Fruit fly (Drosophila melanogaster) whole organism, embryonic: ENCODE measurements around the gene ATPsynD.

Source experiments
- BEAF-32 ChIP-seq: fragments of 200-800 bp; sonication (Bioruptor generic); optimal IDR thresholded peaks from 3 replicates; lab custom pipeline; 2017; ENCODE audit warnings: missing biosample characterization, missing genetic modification characterization, mild to moderate bottlenecking, moderate library complexity, missing genetic modification reagents
- CG17912 ChIP-seq: fragments of 200-800 bp; sonication (Bioruptor generic); optimal IDR thresholded peaks from 2 replicates; lab custom pipeline; 2018; ENCODE audit warnings: missing biosample characterization, mild to moderate bottlenecking, missing genetic modification characterization
- CG6765 ChIP-seq: fragments of 200-800 bp; sonication (Bioruptor generic); optimal IDR thresholded peaks from 3 replicates; lab custom pipeline; 2017; ENCODE audit warnings: missing biosample characterization, mild to moderate bottlenecking, missing genetic modification characterization
- Hr39 ChIP-seq: fragments of >200 bp; optimal IDR thresholded peaks from 2 replicates; lab custom pipeline; 2017
- Tbp ChIP-seq: fragments of >200 bp; optimal IDR thresholded peaks from 2 replicates; lab custom pipeline; 2018; ENCODE audit warnings: missing biosample characterization, missing genetic modification characterization
- eyg ChIP-seq: fragments of 200-800 bp; sonication (Bioruptor generic); optimal IDR thresholded peaks from 3 replicates; lab custom pipeline; 2016; ENCODE audit warnings: missing biosample characterization, missing genetic modification characterization
- hkb ChIP-seq, 2 experiments: fragments of 200-800 bp in 1 of 2; fragments of >200 bp in 1 of 2; sonication (Bioruptor generic) in 1 of 2; IDR thresholded peaks in 1 of 2; optimal IDR thresholded peaks in 1 of 2; 2 replicates each; pipeline versions ENCODE4 v1.3.6 to Lab custom; 2017 to 2022; ENCODE audit warnings: missing biosample characterization in 1 of 2, missing genetic modification characterization in 1 of 2
- org-1 ChIP-seq: fragments of 200-800 bp; sonication (Bioruptor generic); optimal IDR thresholded peaks from 2 replicates; lab custom pipeline; 2017; ENCODE audit warnings: missing biosample characterization, missing genetic modification characterization
- vnd ChIP-seq: fragments of 200-800 bp; sonication (Bioruptor generic); IDR thresholded peaks from 3 replicates; pipeline ENCODE4 v1.3.6; 2022; ENCODE audit warnings: missing biosample characterization, missing genetic modification characterization; ENCODE audit not compliant: partially characterized antibody

DNA sequence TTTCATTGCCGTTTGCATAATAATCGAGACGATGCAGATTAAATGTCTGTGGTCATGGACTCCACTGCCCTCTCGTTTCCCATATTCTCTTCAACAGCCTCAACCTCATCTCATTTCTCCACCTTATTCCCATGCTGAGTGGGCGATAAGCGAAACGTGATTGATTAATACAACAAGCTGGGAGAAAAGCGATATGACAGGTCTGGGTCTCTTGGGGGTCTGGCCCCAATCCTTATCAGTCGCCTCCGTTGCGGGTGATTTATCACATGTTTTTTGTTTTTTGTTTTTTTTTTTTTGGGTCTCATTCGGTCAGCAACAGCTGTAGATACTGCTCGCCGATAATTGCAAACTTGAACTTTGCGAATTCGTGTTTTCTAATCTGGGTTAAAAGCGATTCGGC is 5.3 kb downstream of the ATPsynD start:
- TF ChIP-seq Hr39 (lab: Kevin White, UChicago), result no peak
- TF ChIP-seq CG6765 (GFP tag; lab: Kevin White, UChicago), result no peak
- TF ChIP-seq hkb (optimal IDR thresholded peaks at IDR 0.05; lab: Kevin White, UChicago), result no peak
- TF ChIP-seq hkb (GFP tag; IDR thresholded peaks at IDR 0.05; lab: Robert Waterston, UW), result no peak
- no peak for TF ChIP-seq Tbp (GFP tag; lab: Kevin White, UChicago)
- TF ChIP-seq org-1 (GFP tag; lab: Kevin White, UChicago), result no peak
- TF ChIP-seq vnd (GFP tag; lab: Robert Waterston, UW), result no peak
- no peak for TF ChIP-seq BEAF-32 (GFP tag; lab: Kevin White, UChicago)
- no peak for TF ChIP-seq CG17912
- TF ChIP-seq eyg, result no peak
